Worm (Caenorhabditis elegans) whole organism, midembryonic: ENCODE results near the gene Y40H4A.2.

ENCODE experiments used
- ref-1 ChIP-seq: fragments of 200-800 bp; sonication (Bioruptor generic); conservative IDR thresholded peaks from 2 replicates; pipeline ENCODE4 v1.3.6; 2022; ENCODE audit warnings: missing genetic modification reagents, missing genetic modification characterization, missing compliant biosample characterization
- tab-1 ChIP-seq: fragments of 200-800 bp; sonication (Bioruptor generic); IDR thresholded peaks from 2 replicates; pipeline ENCODE4 v1.3.6; 2022; ENCODE audit warnings: missing genetic modification characterization, missing compliant biosample characterization

ce11 chrV:14536274-14536673, 49.0 kb downstream of the Y40H4A.2 start, which contains the start of gene tag-191:
- TF ChIP-seq tab-1 (GFP tag; lab: Robert Waterston, UW) (no peak), ref-1 (no peak)
